Worm (Caenorhabditis elegans): Measurements from ENCODE around the gene mfn-1.

DNA sequence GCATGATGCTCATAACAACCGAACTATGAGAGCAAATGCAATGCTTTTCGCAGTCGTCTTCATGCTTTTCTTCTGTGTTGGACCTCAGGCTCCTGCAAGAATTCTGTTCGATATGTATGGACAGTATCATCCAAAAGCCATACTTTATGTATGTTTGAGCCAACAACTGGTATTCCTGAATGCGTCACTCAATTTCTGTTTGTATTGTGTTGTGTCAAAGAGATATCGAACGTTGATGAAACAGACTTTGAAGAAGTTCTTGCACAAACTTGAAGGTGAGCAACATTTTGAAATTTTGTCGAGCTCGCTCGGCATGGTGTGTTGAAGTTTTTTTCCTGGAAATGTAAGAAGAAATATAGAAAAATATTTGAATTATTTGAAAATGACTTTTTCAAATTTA lies 41.1 kb upstream of the mfn-1 start:
- TF ChIP-seq mep-1 (tag; optimal IDR thresholded peaks at IDR 0.05) (no peak), blmp-1 (tag; optimal IDR thresholded peaks at IDR 0.05) (no peak), unc-39 (tag; optimal IDR thresholded peaks at IDR 0.05) (no peak)

Measured in whole organism, mixed stage, embryonic.